Worm (Caenorhabditis elegans) whole organism, early embryonic: ENCODE measurements around the gene F42F12.4.

Source experiments
- B0310.2 ChIP-seq: sonication (generic microtip); optimal IDR thresholded peaks from 2 replicates; lab custom pipeline; 2016; ENCODE audit warnings: mild to moderate bottlenecking, missing genetic modification characterization, missing compliant biosample characterization
- F13C5.2 ChIP-seq: sonication (generic microtip); optimal IDR thresholded peaks from 2 replicates; lab custom pipeline; 2017; ENCODE audit warnings: mild to moderate bottlenecking, missing genetic modification characterization, inconsistent platforms, missing compliant biosample characterization
- aly-1 ChIP-seq: sonication (generic microtip); optimal IDR thresholded peaks from 2 replicates; lab custom pipeline; 2016; ENCODE audit warnings: missing genetic modification characterization, missing compliant biosample characterization
- ama-1 ChIP-seq: fragments of 150-350 bp; optimal IDR thresholded peaks from 2 replicates; lab custom pipeline; 2014
- ceh-13 ChIP-seq: fragments of 200-800 bp; sonication (Bioruptor generic); optimal IDR thresholded peaks from 2 replicates; lab custom pipeline; 2018; ENCODE audit warnings: mild to moderate bottlenecking, missing genetic modification characterization, missing compliant biosample characterization
- ceh-36 ChIP-seq: sonication (generic microtip); optimal IDR thresholded peaks from 2 replicates; lab custom pipeline; 2016; ENCODE audit warnings: missing genetic modification characterization, inconsistent platforms, missing compliant biosample characterization
- ets-7 ChIP-seq: sonication (generic microtip); optimal IDR thresholded peaks from 2 replicates; lab custom pipeline; 2016; ENCODE audit warnings: missing genotype, missing genetic modification characterization, missing compliant biosample characterization
- flt-1 ChIP-seq: fragments of 200-800 bp; sonication (Bioruptor generic); IDR thresholded peaks from 2 replicates; pipeline ENCODE4 v1.3.6; 2022; ENCODE audit warnings: missing genetic modification characterization, missing compliant biosample characterization
- hmbx-1 ChIP-seq: sonication (generic microtip); optimal IDR thresholded peaks from 2 replicates; lab custom pipeline; 2016; ENCODE audit warnings: mild to moderate bottlenecking, missing genetic modification characterization, missing compliant biosample characterization
- hmg-4 ChIP-seq: fragments of 200-800 bp; sonication (Bioruptor generic); optimal IDR thresholded peaks from 2 replicates; lab custom pipeline; 2018; ENCODE audit warnings: mild to moderate bottlenecking, missing genetic modification characterization, missing compliant biosample characterization
- hnd-1 ChIP-seq: sonication (generic microtip); optimal IDR thresholded peaks from 2 replicates; lab custom pipeline; 2016; ENCODE audit warnings: missing genetic modification characterization, missing compliant biosample characterization
- pes-1 ChIP-seq: fragments of 200-800 bp; sonication (Bioruptor generic); IDR thresholded peaks from 2 replicates; pipeline ENCODE4 v1.3.6; 2022; ENCODE audit warnings: missing genetic modification reagents, missing genetic modification characterization, missing compliant biosample characterization
- scrt-1 ChIP-seq: fragments of 200-800 bp; sonication (Bioruptor generic); IDR thresholded peaks from 2 replicates; pipeline ENCODE4 v1.3.6; 2022; ENCODE audit warnings: missing genetic modification characterization, missing compliant biosample characterization
- sea-1 ChIP-seq: fragments of 200-800 bp; sonication (Bioruptor generic); conservative IDR thresholded peaks from 2 replicates; pipeline ENCODE4 v1.3.6; 2022; ENCODE audit warnings: missing genetic modification characterization, missing compliant biosample characterization
- tbx-11 ChIP-seq: fragments of 200-800 bp; sonication (Bioruptor generic); IDR thresholded peaks from 2 replicates; pipeline ENCODE4 v1.3.6; 2022; ENCODE audit warnings: missing genetic modification characterization, missing compliant biosample characterization
- tbx-37 ChIP-seq: fragments of 200-800 bp; sonication (Bioruptor generic); conservative IDR thresholded peaks from 2 replicates; pipeline ENCODE4 v1.3.6; 2022; ENCODE audit warnings: missing genetic modification reagents, missing genetic modification characterization, missing compliant biosample characterization
- tra-4 ChIP-seq: sonication (generic microtip); optimal IDR thresholded peaks from 2 replicates; lab custom pipeline; 2017; ENCODE audit warnings: missing genetic modification characterization, missing compliant biosample characterization

Gene F42F12.4

ce11 chrX:12352872-12353271, at the start of gene F42F12.4:
TSS of gene F42F12.4 (minus strand) at chrX:12352947.
- TF ChIP-seq hmg-4 (GFP tag; lab: Kevin White, UChicago) = no peak
- TF ChIP-seq ets-7 = no peak
- no peak for TF ChIP-seq hmbx-1 (tag; lab: Kevin White, UChicago)
- no peak for TF ChIP-seq ama-1 (lab: Kevin White, UChicago)
- no peak for TF ChIP-seq sea-1 (GFP tag; lab: Robert Waterston, UW)
- TF ChIP-seq flt-1 (GFP tag; lab: Robert Waterston, UW) = no peak

ce11 chrX:12393786-12394308, 41.1 kb upstream of the F42F12.4 start, which contains the start of gene F17E5.2:
TSS of gene F17E5.2 (plus strand) at chrX:12394258.
- TF ChIP-seq tbx-37 (GFP tag; lab: Robert Waterston, UW) = no peak
- peak; percentile 18 for TF ChIP-seq F13C5.2 (tag; lab: Kevin White, UChicago)
- 0 out of 2 replicates have a peak, but pooled peaks have one; percentile 18 for TF ChIP-seq tbx-11 (GFP tag; lab: Robert Waterston, UW)
- no peak for TF ChIP-seq ama-1 (lab: Kevin White, UChicago)
- peak; percentile 15; the same call in 1 of the 2 replicates for TF ChIP-seq flt-1 (GFP tag; lab: Robert Waterston, UW)
- peak; percentile 32 for TF ChIP-seq aly-1 (tag; lab: Kevin White, UChicago)
- no peak for TF ChIP-seq ceh-13 (GFP tag; lab: Kevin White, UChicago)
- no peak for TF ChIP-seq hmbx-1 (tag; lab: Kevin White, UChicago)

- TF ChIP-seq hnd-1 (tag; lab: Kevin White, UChicago) (no peak), F13C5.2 (tag; lab: Kevin White, UChicago) (no peak), B0310.2 (no peak), flt-1 (GFP tag; lab: Robert Waterston, UW) (no peak), ceh-13 (GFP tag; lab: Kevin White, UChicago) (no peak), ets-7 (no peak), aly-1 (tag; lab: Kevin White, UChicago) (no peak), pes-1 (GFP tag; lab: Robert Waterston, UW) (no peak), scrt-1 (GFP tag; lab: Robert Waterston, UW) (no peak), ama-1 (lab: Kevin White, UChicago) (no peak), sea-1 (GFP tag; lab: Robert Waterston, UW) (no peak), tbx-37 (GFP tag; lab: Robert Waterston, UW) (no peak), ceh-36 (no peak), hmg-4 (GFP tag; lab: Kevin White, UChicago) (no peak), hmbx-1 (tag; lab: Kevin White, UChicago) (no peak), tra-4 (no peak), tbx-11 (GFP tag; lab: Robert Waterston, UW) (no peak)
These were observed 38.6 kb upstream of the F42F12.4 start, which contains the start of gene nekl-3 for ce11 chrX:12391380-12391779. TSS of gene nekl-3 (minus strand) at chrX:12391480.

ce11 chrX:12378293-12378692, 25.5 kb upstream of the F42F12.4 start, which contains the start of gene glb-13:
TSS of gene glb-13 (minus strand) at chrX:12378393.
- TF ChIP-seq B0310.2 (no peak), pes-1 (GFP tag; lab: Robert Waterston, UW) (no peak), F13C5.2 (tag; lab: Kevin White, UChicago) (no peak), tbx-11 (GFP tag; lab: Robert Waterston, UW) (no peak), hmg-4 (GFP tag; lab: Kevin White, UChicago) (no peak)

ce11 chrX:12375783-12376182, 23.0 kb upstream of the F42F12.4 start:
- no peak for TF ChIP-seq ceh-36
- TF ChIP-seq scrt-1 (GFP tag; lab: Robert Waterston, UW) = no peak
- TF ChIP-seq pes-1 (GFP tag; lab: Robert Waterston, UW) = no peak
- TF ChIP-seq tbx-11 (GFP tag; lab: Robert Waterston, UW) = no peak
- no peak for TF ChIP-seq hnd-1 (tag; lab: Kevin White, UChicago)
- TF ChIP-seq hmbx-1 (tag; lab: Kevin White, UChicago) = no peak
- no peak for TF ChIP-seq tra-4
- no peak for TF ChIP-seq sea-1 (GFP tag; lab: Robert Waterston, UW)
- no peak for TF ChIP-seq aly-1 (tag; lab: Kevin White, UChicago)
- TF ChIP-seq F13C5.2 (tag; lab: Kevin White, UChicago) = no peak
- TF ChIP-seq ama-1 (lab: Kevin White, UChicago) = no peak
- TF ChIP-seq B0310.2 = no peak
- no peak for TF ChIP-seq ets-7
- TF ChIP-seq tbx-37 (GFP tag; lab: Robert Waterston, UW) = no peak
- no peak for TF ChIP-seq ceh-13 (GFP tag; lab: Kevin White, UChicago)

ce11 chrX:12371321-12371720, 18.6 kb upstream of the F42F12.4 start, which contains the start of gene rif-1.2:
TSS of gene rif-1.2 (minus strand) at chrX:12371421.
- TF ChIP-seq B0310.2 (no peak), F13C5.2 (tag; lab: Kevin White, UChicago) (no peak), sea-1 (GFP tag; lab: Robert Waterston, UW) (no peak), tbx-11 (GFP tag; lab: Robert Waterston, UW) (no peak), hnd-1 (tag; lab: Kevin White, UChicago) (no peak), ceh-13 (GFP tag; lab: Kevin White, UChicago) (no peak), flt-1 (GFP tag; lab: Robert Waterston, UW) (no peak), pes-1 (GFP tag; lab: Robert Waterston, UW) (no peak), hmg-4 (GFP tag; lab: Kevin White, UChicago) (no peak), tbx-37 (GFP tag; lab: Robert Waterston, UW) (no peak), aly-1 (tag; lab: Kevin White, UChicago) (no peak), ets-7 (no peak), ama-1 (lab: Kevin White, UChicago) (no peak), hmbx-1 (tag; lab: Kevin White, UChicago) (no peak), tra-4 (no peak), ceh-36 (no peak), scrt-1 (GFP tag; lab: Robert Waterston, UW) (no peak)

- TF ChIP-seq sea-1 (GFP tag; lab: Robert Waterston, UW) (peak; percentile 71; the same call in 1 of the 2 replicates), ama-1 (lab: Kevin White, UChicago) (no peak), hmbx-1 (tag; lab: Kevin White, UChicago) (peak; percentile 39), tbx-37 (GFP tag; lab: Robert Waterston, UW) (peak; percentile 60; the same call in 1 of the 2 replicates), B0310.2 (peak; percentile 39), tbx-11 (GFP tag; lab: Robert Waterston, UW) (peak; percentile 82), hmg-4 (GFP tag; lab: Kevin White, UChicago) (peak; percentile 66), hnd-1 (tag; lab: Kevin White, UChicago) (peak; percentile 47), ceh-36 (peak; percentile 60), aly-1 (tag; lab: Kevin White, UChicago) (peak; percentile 59), flt-1 (GFP tag; lab: Robert Waterston, UW) (peak; percentile 84), ets-7 (peak; percentile 26), tra-4 (no peak), scrt-1 (GFP tag; lab: Robert Waterston, UW) (peak; percentile 80), pes-1 (GFP tag; lab: Robert Waterston, UW) (no peak; the same call in none of the 2 replicates), ceh-13 (GFP tag; lab: Kevin White, UChicago) (peak; percentile 55), F13C5.2 (tag; lab: Kevin White, UChicago) (peak; percentile 84)
These were observed 14.8 kb upstream of the F42F12.4 start for ce11 chrX:12367498-12367897.
